Fruit fly (Drosophila melanogaster) whole organism, wandering third instar larva: ENCODE results near the gene Cad86C.
A peak's percentile ranks its signal among the peaks of the same experiment; 100 is the strongest.

ENCODE experiments used
- Dif ChIP-seq: fragments of 200-275, 200-300 bp; sonication (Bioruptor generic); optimal IDR thresholded peaks from 2 replicates; lab custom pipeline; 2018; ENCODE audit warnings: missing biosample characterization, missing genetic modification characterization; ENCODE audit not compliant: partially characterized antibody
- Hr78 ChIP-seq: fragments of >200 bp; optimal IDR thresholded peaks from 2 replicates; lab custom pipeline; 2017; ENCODE audit warnings: missing biosample characterization, missing genetic modification characterization
- Myc ChIP-seq: fragments of >200 bp; optimal IDR thresholded peaks from 2 replicates; lab custom pipeline; 2017
- N ChIP-seq: fragments of >200 bp; optimal IDR thresholded peaks from 2 replicates; lab custom pipeline; 2018; ENCODE audit warnings: missing biosample characterization, missing external identifiers, missing genetic modification characterization
- fru ChIP-seq: fragments of 200-800 bp; sonication (Bioruptor generic); optimal IDR thresholded peaks from 3 replicates; lab custom pipeline; 2016; ENCODE audit warnings: missing biosample characterization, mild to moderate bottlenecking, missing genetic modification characterization
- psq ChIP-seq: fragments of 200-800 bp; sonication (Bioruptor generic); optimal IDR thresholded peaks from 3 replicates; lab custom pipeline; 2017; ENCODE audit warnings: missing biosample characterization, mild to moderate bottlenecking, missing genetic modification characterization, moderate library complexity

DNA sequence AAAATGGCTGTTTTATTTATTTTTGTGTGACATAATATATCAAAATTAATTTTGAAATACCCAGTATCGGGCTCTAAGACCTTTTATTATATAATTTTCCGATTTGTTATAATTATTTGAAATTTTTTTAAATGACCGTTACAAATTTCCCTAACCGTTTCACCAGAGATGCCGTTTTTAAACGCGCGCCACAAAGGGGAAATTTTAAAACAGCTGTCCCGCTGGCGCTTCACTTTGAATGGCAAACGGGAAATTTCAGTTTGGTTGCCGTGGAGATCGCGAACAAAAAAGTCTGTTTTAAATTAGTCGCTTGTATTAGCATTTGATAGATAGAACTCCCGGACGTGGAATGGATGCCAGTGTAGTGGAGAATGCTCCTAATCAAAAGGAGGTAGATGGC is 11.8 kb upstream of the Cad86C start, which contains the start of the genes CG14693 and TTLL15:
- no peak for TF ChIP-seq psq
- TF ChIP-seq Dif (GFP tag; lab: Kevin White, UChicago) = no peak
- no peak for TF ChIP-seq Hr78 (GFP tag; lab: Kevin White, UChicago)
- TF ChIP-seq fru (GFP tag; lab: Kevin White, UChicago) = no peak
- no peak for TF ChIP-seq N (GFP tag; lab: Kevin White, UChicago)
- TF ChIP-seq Myc (lab: Kevin White, UChicago) = peak; percentile 48
